Fruit fly (Drosophila melanogaster): Measurements from ENCODE around the gene CG3223.

CG3223 gene

dm6 chr3R:8009080-8009620, at the start of gene CG3223, which contains the start of gene CG11052 (continued):
- TF ChIP-seq CG8290 (GFP tag; optimal IDR thresholded peaks at IDR 0.05) = no peak
- TF ChIP-seq CG8290 (tag; optimal IDR thresholded peaks at IDR 0.05) = peak in 1 of 2 experiments; percentile 12
- peak; percentile 45 for TF ChIP-seq Meics (GFP tag; optimal IDR thresholded peaks at IDR 0.05)
- TF ChIP-seq bcd (GFP tag; optimal IDR thresholded peaks at IDR 0.05) = no peak
- TF ChIP-seq NK7.1 (GFP tag; optimal IDR thresholded peaks at IDR 0.05) = no peak
- TF ChIP-seq Hsf (GFP tag; optimal IDR thresholded peaks at IDR 0.05) = no peak
- no peak for TF ChIP-seq CG31388 (GFP tag; optimal IDR thresholded peaks at IDR 0.05)
- TF ChIP-seq Rx (GFP tag; IDR thresholded peaks at IDR 0.05) = no peak
- no peak for TF ChIP-seq CG11504 (tag; optimal IDR thresholded peaks at IDR 0.05)
- no peak for TF ChIP-seq ac (GFP tag; optimal IDR thresholded peaks at IDR 0.05)
- TF ChIP-seq unc-4 (GFP tag; IDR thresholded peaks at IDR 0.05; ENCODE audit: partially characterized antibody) = peak; percentile 39; the same call in 1 of the 2 replicates
- TF ChIP-seq CG15269 (tag; optimal IDR thresholded peaks at IDR 0.05) = no peak
- no peak for TF ChIP-seq CG7745 (tag; optimal IDR thresholded peaks at IDR 0.05)
- TF ChIP-seq sim (GFP tag; IDR thresholded peaks at IDR 0.05) = no peak
- TF ChIP-seq CG34376 (GFP tag; optimal IDR thresholded peaks at IDR 0.05) = peak; percentile 5
- 0 out of 2 replicates have a peak, but pooled peaks have one; percentile 33 for TF ChIP-seq hbn (GFP tag; IDR thresholded peaks at IDR 0.05; ENCODE audit: partially characterized antibody)
- TF ChIP-seq rib (GFP tag; IDR thresholded peaks at IDR 0.05) = no peak
- no peak for TF ChIP-seq CG7271 (tag; optimal IDR thresholded peaks at IDR 0.05)
- TF ChIP-seq CG15601 (tag; optimal IDR thresholded peaks at IDR 0.05) = peak; percentile 30
- no peak for TF ChIP-seq Opbp (GFP tag; IDR thresholded peaks at IDR 0.05; ENCODE audit: partially characterized antibody)
- peak; percentile 40 for TF ChIP-seq fu2 (GFP tag; optimal IDR thresholded peaks at IDR 0.05)
- TF ChIP-seq CG9876 (GFP tag; optimal IDR thresholded peaks at IDR 0.05) = no peak
- TF ChIP-seq dysf (GFP tag; IDR thresholded peaks at IDR 0.05) = no peak
- TF ChIP-seq Kr (GFP tag; optimal IDR thresholded peaks at IDR 0.05) = no peak
- TF ChIP-seq nmo (GFP tag; optimal IDR thresholded peaks at IDR 0.05) = peak; percentile 21
- TF ChIP-seq CG10431 (GFP tag; optimal IDR thresholded peaks at IDR 0.05) = peak; percentile 17
- peak; percentile 100 for TF ChIP-seq CG6254 (GFP tag; optimal IDR thresholded peaks at IDR 0.05)
- TF ChIP-seq dati (GFP tag; IDR thresholded peaks at IDR 0.05) = no peak
- peak; percentile 58; the same call in 1 of the 2 replicates for TF ChIP-seq slbo (GFP tag; IDR thresholded peaks at IDR 0.05)
- TF ChIP-seq mam (GFP tag; optimal IDR thresholded peaks at IDR 0.05) = peak; percentile 8
- TF ChIP-seq Med (GFP tag) = peak; percentile 89
- TF ChIP-seq ci (GFP tag; IDR thresholded peaks at IDR 0.05) = peak; percentile 58; the same call in 2 of the 3 replicates
- TF ChIP-seq Lpt (GFP tag; optimal IDR thresholded peaks at IDR 0.05) = no peak
- TF ChIP-seq CG7786 (GFP tag; optimal IDR thresholded peaks at IDR 0.05) = peak; percentile 12
- no peak for TF ChIP-seq Gug (GFP tag; IDR thresholded peaks at IDR 0.05)
- no peak for TF ChIP-seq CG8478 (optimal IDR thresholded peaks at IDR 0.05)
- TF ChIP-seq CG9932 (GFP tag; IDR thresholded peaks at IDR 0.05) = peak; percentile 69
- 0 out of 3 replicates have a peak, but pooled peaks have one; percentile 22 for TF ChIP-seq CG6791 (GFP tag; IDR thresholded peaks at IDR 0.05; ENCODE audit: partially characterized antibody)
- no peak for TF ChIP-seq CG11398 (GFP tag; optimal IDR thresholded peaks at IDR 0.05)
- TF ChIP-seq Scr (GFP tag; IDR thresholded peaks at IDR 0.05; ENCODE audit: partially characterized antibody) = peak; percentile 59
- TF ChIP-seq nom (GFP tag; optimal IDR thresholded peaks at IDR 0.05) = peak; percentile 46
- TF ChIP-seq E2f2 (GFP tag; IDR thresholded peaks at IDR 0.05) = peak; percentile 79
- TF ChIP-seq so (GFP tag; IDR thresholded peaks at IDR 0.05) = no peak
- no peak for TF ChIP-seq CG10654 (GFP tag; optimal IDR thresholded peaks at IDR 0.05)
- peak; percentile 45 for TF ChIP-seq CG14710 (tag; optimal IDR thresholded peaks at IDR 0.05)
- TF ChIP-seq CG8359 (GFP tag; optimal IDR thresholded peaks at IDR 0.05; ENCODE audit: borderline replicate concordance) = no peak
- peak; percentile 40 for TF ChIP-seq Xbp1 (GFP tag; optimal IDR thresholded peaks at IDR 0.05)
- TF ChIP-seq dan (GFP tag; IDR thresholded peaks at IDR 0.05) = no peak
- no peak for TF ChIP-seq pb (GFP tag; optimal IDR thresholded peaks at IDR 0.05)
- TF ChIP-seq CG4820 (GFP tag; optimal IDR thresholded peaks at IDR 0.05) = no peak
- TF ChIP-seq CG17328 (GFP tag; IDR thresholded peaks at IDR 0.05) = no peak
